Worm (Caenorhabditis elegans): Measurements from ENCODE around the gene sqt-2.

Gene sqt-2

DNA sequence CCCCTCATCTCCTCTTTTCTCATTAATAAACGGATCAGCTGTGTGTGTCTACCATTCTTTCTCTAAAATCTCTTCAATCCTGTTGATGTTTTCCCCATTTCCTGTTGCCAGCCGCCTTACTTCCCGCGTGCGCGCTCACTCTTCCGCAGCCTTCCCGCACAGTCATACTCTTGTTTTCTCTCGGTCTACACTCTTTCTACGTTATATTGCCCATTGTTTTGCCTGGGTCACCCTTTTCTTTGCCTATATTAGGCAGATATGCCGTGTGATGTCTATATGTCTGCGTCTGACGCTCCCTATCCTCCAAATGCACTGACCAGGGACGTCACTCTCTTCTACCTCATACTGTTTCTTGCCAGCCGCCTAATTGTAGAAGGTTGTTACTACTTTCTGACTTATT is 43.2 kb downstream of the sqt-2 start:
- TF ChIP-seq let-526 (GFP tag; IDR thresholded peaks at IDR 0.05) (no peak), snpc-4 (GFP tag; optimal IDR thresholded peaks at IDR 0.05) (no peak), snpc-4 (tag; optimal IDR thresholded peaks at IDR 0.05) (no peak), B0019.2 (GFP tag; conservative IDR thresholded peaks at IDR 0.05) (no peak), dpl-1 (GFP tag; optimal IDR thresholded peaks at IDR 0.05) (no peak), bed-1 (GFP tag; IDR thresholded peaks at IDR 0.05) (no peak), T07F8.4 (tag; optimal IDR thresholded peaks at IDR 0.05) (no peak), attf-5 (GFP tag; optimal IDR thresholded peaks at IDR 0.05) (peak; percentile 34), ztf-22 (GFP tag; optimal IDR thresholded peaks at IDR 0.05) (no peak), attf-6 (GFP tag; IDR thresholded peaks at IDR 0.05) (no peak), cebp-1 (GFP tag; IDR thresholded peaks at IDR 0.05) (no peak), cebp-1 (tag; optimal IDR thresholded peaks at IDR 0.05) (peak; percentile 38), egrh-3 (GFP tag; IDR thresholded peaks at IDR 0.05) (no peak), lin-54 (GFP tag; optimal IDR thresholded peaks at IDR 0.05) (no peak), ets-4 (GFP tag; optimal IDR thresholded peaks at IDR 0.05) (no peak), akir-1 (GFP tag; optimal IDR thresholded peaks at IDR 0.05) (no peak), tbp1 (GFP tag; optimal IDR thresholded peaks at IDR 0.05) (no peak), lag-1 (GFP tag; IDR thresholded peaks at IDR 0.05) (no peak), madf-3 (GFP tag; IDR thresholded peaks at IDR 0.05) (0 out of 2 replicates have a peak, but pooled peaks have one; percentile 34), mcd-1 (GFP tag; IDR thresholded peaks at IDR 0.05) (no peak), mxl-1 (tag; optimal IDR thresholded peaks at IDR 0.05) (no peak), hlh-12 (tag; optimal IDR thresholded peaks at IDR 0.05) (no peak), ccch-3 (GFP tag; optimal IDR thresholded peaks at IDR 0.05) (no peak), ztf-6 (GFP tag; IDR thresholded peaks at IDR 0.05) (no peak), madf-8 (GFP tag; conservative IDR thresholded peaks at IDR 0.05) (no peak), lin-40 (tag; optimal IDR thresholded peaks at IDR 0.05) (no peak), rcor-1 (GFP tag; IDR thresholded peaks at IDR 0.05) (no peak), F23B12.7 (tag; optimal IDR thresholded peaks at IDR 0.05; ENCODE audit: insufficient read depth) (no peak), C17E4.6 (GFP tag; IDR thresholded peaks at IDR 0.05) (no peak), nhr-90 (tag; optimal IDR thresholded peaks at IDR 0.05) (no peak), ceh-91 (GFP tag; IDR thresholded peaks at IDR 0.05) (no peak), F57A8.1 (GFP tag; optimal IDR thresholded peaks at IDR 0.05) (no peak), hmg-1.2 (GFP tag; IDR thresholded peaks at IDR 0.05) (peak; percentile 71; the same call in 1 of the 2 replicates), F49E8.2 (tag; optimal IDR thresholded peaks at IDR 0.05; ENCODE audit: insufficient read depth) (no peak), unc-130 (GFP tag; optimal IDR thresholded peaks at IDR 0.05) (no peak), cebp-2 (GFP tag; IDR thresholded peaks at IDR 0.05) (no peak), pbrm-1 (GFP tag; IDR thresholded peaks at IDR 0.05) (no peak), D2030.7 (GFP tag; IDR thresholded peaks at IDR 0.05) (peak; percentile 47; the same call in 1 of the 2 replicates), nhr-27 (tag; optimal IDR thresholded peaks at IDR 0.05) (no peak), gei-17 (GFP tag; optimal IDR thresholded peaks at IDR 0.05) (no peak), efl-1 (GFP tag; optimal IDR thresholded peaks at IDR 0.05) (peak; percentile 51), ztf-3 (GFP tag; optimal IDR thresholded peaks at IDR 0.05) (no peak), F39B2.1 (GFP tag; IDR thresholded peaks at IDR 0.05) (no peak), ceh-27 (GFP tag; optimal IDR thresholded peaks at IDR 0.05) (peak; percentile 0), dox-1 (GFP tag; IDR thresholded peaks at IDR 0.05) (peak; percentile 44; the same call in 1 of the 2 replicates), bed-2 (GFP tag; IDR thresholded peaks at IDR 0.05) (no peak), Y56A3A.18 (GFP tag; IDR thresholded peaks at IDR 0.05) (no peak), C06A6.2 (GFP tag; conservative IDR thresholded peaks at IDR 0.05) (no peak), lin-35 (GFP tag; optimal IDR thresholded peaks at IDR 0.05) (no peak)

Measured in whole organism, young adult.